Worm (Caenorhabditis elegans): ENCODE results near the gene srh-72.

ce11 chrII:1607575-1607974, 32.8 kb downstream of the srh-72 start:
- TF ChIP-seq dao-5 (tag; optimal IDR thresholded peaks at IDR 0.05) (no peak), W03F9.2 (tag; optimal IDR thresholded peaks at IDR 0.05) (no peak), him-1 (tag; optimal IDR thresholded peaks at IDR 0.05) (no peak)
